Worm (Caenorhabditis elegans) whole organism, mixed stage, embryonic: Measurements from ENCODE around the gene flad-1.

ENCODE experiments used
- blmp-1 ChIP-seq: fragments of 150-350 bp; optimal IDR thresholded peaks from 2 replicates; lab custom pipeline; 2014; ENCODE audit warnings: missing biosample characterization, missing genetic modification characterization
- elt-3 ChIP-seq: fragments of 150-350 bp; optimal IDR thresholded peaks from 2 replicates; lab custom pipeline; 2014; ENCODE audit warnings: missing biosample characterization, missing genetic modification characterization
- hlh-1 ChIP-seq: fragments of 150-350 bp; optimal IDR thresholded peaks from 2 replicates; lab custom pipeline; 2014; ENCODE audit warnings: missing biosample characterization, missing genetic modification reagents, missing genetic modification characterization
- lsy-2 ChIP-seq: fragments of 150-350 bp; optimal IDR thresholded peaks from 2 replicates; lab custom pipeline; 2014; ENCODE audit warnings: missing biosample characterization, missing genetic modification characterization
- mep-1 ChIP-seq: fragments of 150-350 bp; optimal IDR thresholded peaks from 2 replicates; lab custom pipeline; 2017; ENCODE audit warnings: missing biosample characterization, missing genetic modification reagents, missing genetic modification characterization, inconsistent platforms
- nhr-12 ChIP-seq: fragments of 150-350 bp; optimal IDR thresholded peaks from 2 replicates; lab custom pipeline; 2014; ENCODE audit warnings: missing biosample characterization, missing genetic modification characterization
- nhr-237 ChIP-seq: fragments of 150-350 bp; optimal IDR thresholded peaks from 2 replicates; lab custom pipeline; 2014; ENCODE audit warnings: missing biosample characterization, missing genetic modification characterization
- nhr-76 ChIP-seq: sonication (generic microtip); optimal IDR thresholded peaks from 2 replicates; lab custom pipeline; 2017; ENCODE audit warnings: missing biosample characterization, missing genetic modification characterization
- pha-4 ChIP-seq: fragments of 150-350 bp; optimal IDR thresholded peaks from 2 replicates; lab custom pipeline; 2018; ENCODE audit warnings: missing biosample characterization, missing genetic modification reagents, missing genetic modification characterization
- sptf-1 ChIP-seq: sonication (generic microtip); optimal IDR thresholded peaks from 2 replicates; lab custom pipeline; 2017; ENCODE audit warnings: mild to moderate bottlenecking, missing genetic modification characterization, moderate library complexity, missing compliant biosample characterization
- unc-120 ChIP-seq: sonication (generic microtip); optimal IDR thresholded peaks from 2 replicates; lab custom pipeline; 2017; ENCODE audit warnings: missing genetic modification characterization, missing compliant biosample characterization; ENCODE audit not compliant: poor library complexity, severe bottlenecking
- unc-39 ChIP-seq: fragments of 150-350 bp; optimal IDR thresholded peaks from 2 replicates; lab custom pipeline; 2014; ENCODE audit warnings: missing biosample characterization, missing genetic modification characterization
- unc-62 ChIP-seq: fragments of 150-350 bp; optimal IDR thresholded peaks from 2 replicates; lab custom pipeline; 2014; ENCODE audit warnings: missing biosample characterization, missing genetic modification reagents, missing genetic modification characterization

ce11 chrII:9931012-9931411 is 12.9 kb upstream of the flad-1 start:
- TF ChIP-seq pha-4 (tag; lab: Kevin White, UChicago) = no peak
- no peak for TF ChIP-seq nhr-12 (tag; lab: Kevin White, UChicago)
- TF ChIP-seq blmp-1 (tag; lab: Kevin White, UChicago) = no peak
- TF ChIP-seq unc-39 (tag; lab: Kevin White, UChicago) = no peak
- TF ChIP-seq unc-62 (GFP tag; lab: Kevin White, UChicago) = no peak
- no peak for TF ChIP-seq sptf-1 (tag; lab: Kevin White, UChicago)
- no peak for TF ChIP-seq nhr-237 (tag; lab: Kevin White, UChicago)
- no peak for TF ChIP-seq unc-120
- TF ChIP-seq nhr-76 = no peak
- no peak for TF ChIP-seq hlh-1 (tag; lab: Kevin White, UChicago)
- no peak for TF ChIP-seq mep-1 (tag; lab: Kevin White, UChicago)
- no peak for TF ChIP-seq elt-3 (tag; lab: Kevin White, UChicago)
- no peak for TF ChIP-seq lsy-2 (tag; lab: Kevin White, UChicago)
